Worm (Caenorhabditis elegans) whole organism, dauer: ENCODE measurements around the gene slc-25A32.

Experiments
- unc-62 ChIP-seq: sonication (generic microtip); optimal IDR thresholded peaks from 2 replicates; lab custom pipeline; 2017; ENCODE audit warnings: missing biosample characterization, missing genetic modification reagents, missing genetic modification characterization

The slc-25A32 gene

DNA sequence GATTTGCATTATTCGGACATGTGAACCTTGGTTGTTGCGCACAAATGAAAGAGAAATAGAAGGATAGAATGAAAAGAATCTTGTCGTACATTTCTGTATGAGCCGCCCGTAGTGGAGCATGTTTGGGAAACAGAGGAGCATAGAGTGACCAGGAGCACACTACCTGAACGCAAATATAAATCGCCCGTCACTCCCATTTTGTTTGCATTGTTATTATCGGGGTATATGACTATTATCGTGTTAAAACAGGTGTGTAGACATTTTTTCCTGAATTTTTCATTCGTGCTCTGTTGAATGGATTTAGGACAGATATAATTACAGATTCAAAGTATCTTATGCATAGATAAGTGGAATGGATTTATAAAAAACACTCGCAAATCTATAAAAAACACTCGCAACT lies 6.7 kb upstream of the slc-25A32 start, which contains the start of gene K01C8.2:
Gene K01C8.2 (minus strand): TSS at position 101 of the 400 bp plus-strand sequence.
- TF ChIP-seq unc-62, result no peak

DNA sequence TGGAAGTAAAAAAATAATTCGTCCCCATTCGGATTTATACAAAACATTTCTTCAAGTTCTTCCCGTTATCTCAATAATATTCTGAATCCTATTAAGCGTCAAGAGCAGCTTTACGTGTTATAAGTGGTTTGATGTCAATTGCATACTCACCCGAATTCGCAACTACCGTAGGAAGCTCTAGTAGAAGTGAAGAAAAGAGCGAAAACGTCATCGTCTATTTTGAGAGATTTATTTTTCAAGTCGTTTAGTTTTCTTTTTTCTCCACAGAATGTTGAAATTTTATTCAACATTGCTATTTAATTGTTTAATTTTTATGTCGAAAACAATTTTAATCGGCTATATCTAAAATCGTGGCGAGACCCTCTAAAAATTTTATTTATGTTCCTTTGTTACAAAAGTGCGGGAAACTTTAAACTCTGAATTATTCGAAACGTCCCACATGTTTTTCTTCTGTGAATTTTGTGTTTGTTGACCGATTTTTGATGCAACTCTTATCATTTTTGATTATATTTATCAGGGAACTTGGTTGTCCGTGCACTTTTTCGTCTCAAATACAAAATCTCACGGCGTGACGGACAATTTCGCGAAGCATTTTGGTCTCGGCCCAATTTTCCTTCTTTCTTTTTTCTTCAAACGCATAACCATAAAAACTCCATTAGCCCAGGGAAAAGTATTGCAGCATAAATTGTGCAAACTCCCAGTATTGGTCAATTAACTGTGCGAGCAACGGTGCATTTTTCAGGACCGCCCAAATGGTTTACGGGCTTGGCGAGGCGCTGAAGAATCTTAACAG lies 6.0 kb upstream of the slc-25A32 start, which contains the start of gene tdc-1:
Gene tdc-1 (plus strand): TSS at position 743 of the 793 bp plus-strand sequence.
- TF ChIP-seq unc-62, result no peak

DNA sequence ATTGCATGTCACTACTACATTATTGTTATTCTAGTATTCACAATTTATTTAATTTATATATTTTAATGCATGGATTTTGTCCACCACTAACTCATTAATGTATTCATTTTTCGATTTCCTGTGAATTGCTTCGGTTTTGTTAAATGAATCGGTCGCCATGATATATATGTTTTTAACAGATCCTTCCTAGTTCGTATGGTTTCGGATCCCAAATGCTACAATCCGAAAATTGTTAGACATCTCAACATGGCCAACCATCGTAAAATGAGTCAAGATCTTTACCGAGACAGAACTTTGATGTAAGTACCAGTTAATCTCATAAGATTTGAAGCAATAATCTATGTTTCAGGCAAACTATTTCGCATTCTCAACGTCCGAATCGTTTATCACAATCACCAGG lies 3.0 kb upstream of the slc-25A32 start:
- TF ChIP-seq unc-62, result no peak

DNA sequence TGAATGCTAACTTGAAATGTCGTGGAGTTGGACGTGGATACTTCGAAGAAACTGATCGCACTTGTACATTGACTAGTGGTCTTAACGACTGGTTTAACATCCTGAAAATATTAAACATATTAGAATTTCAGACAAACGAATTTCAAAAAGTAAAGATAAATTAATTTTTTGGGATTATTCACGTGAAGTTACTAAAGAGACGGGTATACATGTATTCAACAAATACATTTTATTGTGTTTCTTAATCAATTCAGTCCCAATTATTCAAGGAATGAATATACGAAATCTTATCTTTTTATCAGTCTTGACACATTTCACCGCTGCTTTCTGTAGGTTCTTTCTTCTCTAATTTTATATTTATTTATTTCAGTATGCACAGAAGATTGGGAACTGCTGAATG lies 2.3 kb downstream of the slc-25A32 start, which contains the start of the genes mrpl-10 and clec-142:
Gene mrpl-10 (minus strand): TSS at position 101 of the 400 bp plus-strand sequence.
Gene clec-142 (plus strand): TSS at position 264 of the 400 bp plus-strand sequence.
- TF ChIP-seq unc-62, result no peak

DNA sequence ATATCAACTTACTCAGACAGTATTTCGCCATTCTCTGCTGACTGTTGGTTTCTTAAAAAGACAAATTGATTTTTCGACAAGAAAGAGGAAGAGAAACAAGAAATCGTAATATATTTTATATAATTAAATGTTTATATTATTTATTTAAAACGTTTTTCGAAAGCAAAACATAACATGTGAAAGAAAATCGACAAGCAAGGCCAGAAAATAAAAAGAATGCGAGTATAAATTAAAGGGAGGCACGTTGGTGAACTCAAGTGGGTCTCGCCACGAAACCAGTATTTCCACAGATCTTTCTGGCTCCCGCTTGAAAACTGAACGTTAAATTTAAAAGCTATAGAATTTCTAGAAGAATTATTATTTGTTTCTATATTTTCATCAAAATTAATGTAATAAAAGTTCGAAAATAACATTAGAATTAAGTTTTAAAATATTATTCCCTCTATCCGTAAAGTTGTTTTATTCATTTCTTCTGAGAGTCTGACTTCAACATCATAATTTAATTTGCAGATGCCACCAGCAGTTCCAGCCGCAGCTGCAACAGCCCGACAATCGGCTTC lies 7.1 kb downstream of the slc-25A32 start, which contains the start of the genes nst-1 and cct-4:
Gene nst-1 (minus strand): TSS at position 51 of the 560 bp plus-strand sequence.
Gene cct-4 (plus strand): TSS at position 510 of the 560 bp plus-strand sequence.
- TF ChIP-seq unc-62, result no peak

DNA sequence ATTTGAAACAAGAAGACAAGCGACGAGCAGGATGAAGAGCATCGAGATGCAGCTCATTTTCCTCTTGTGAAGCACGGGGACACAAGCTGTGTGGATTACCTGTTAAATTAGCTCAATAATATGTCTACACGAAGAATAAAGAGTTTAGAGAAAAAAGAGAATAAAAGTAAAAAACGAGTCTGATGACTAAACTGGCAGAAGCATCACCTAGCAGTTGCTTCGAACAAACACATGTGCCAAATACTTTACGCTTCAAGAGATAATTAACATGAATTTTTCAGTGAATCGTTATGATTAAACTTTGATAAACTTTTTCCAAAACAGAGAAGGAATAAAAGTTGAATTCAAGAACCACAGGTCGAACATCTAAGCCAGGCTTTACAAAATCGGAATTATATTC lies 19.2 kb downstream of the slc-25A32 start, which contains the start of gene nlp-55:
Gene nlp-55 (minus strand): TSS at position 101 of the 400 bp plus-strand sequence.
- TF ChIP-seq unc-62, result no peak

DNA sequence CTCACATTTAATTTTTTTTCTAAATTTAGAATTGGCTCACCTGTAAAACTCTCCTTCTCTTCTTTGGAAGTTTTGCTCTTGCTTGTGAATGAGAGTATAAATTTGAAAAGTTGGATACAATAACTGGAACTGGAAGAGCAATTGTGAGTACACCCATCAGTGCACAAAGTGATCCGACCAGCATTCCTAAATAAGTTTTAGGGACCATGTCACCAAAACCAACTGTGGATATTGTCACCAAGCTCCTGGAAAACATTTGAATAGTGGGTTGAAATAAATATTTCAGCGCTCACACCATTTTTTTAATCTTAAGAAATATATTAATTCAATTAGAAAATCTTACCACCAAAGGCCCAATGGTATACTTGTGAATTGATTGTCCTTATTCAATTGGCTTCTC lies 32.2 kb downstream of the slc-25A32 start:
- no peak for TF ChIP-seq unc-62

DNA sequence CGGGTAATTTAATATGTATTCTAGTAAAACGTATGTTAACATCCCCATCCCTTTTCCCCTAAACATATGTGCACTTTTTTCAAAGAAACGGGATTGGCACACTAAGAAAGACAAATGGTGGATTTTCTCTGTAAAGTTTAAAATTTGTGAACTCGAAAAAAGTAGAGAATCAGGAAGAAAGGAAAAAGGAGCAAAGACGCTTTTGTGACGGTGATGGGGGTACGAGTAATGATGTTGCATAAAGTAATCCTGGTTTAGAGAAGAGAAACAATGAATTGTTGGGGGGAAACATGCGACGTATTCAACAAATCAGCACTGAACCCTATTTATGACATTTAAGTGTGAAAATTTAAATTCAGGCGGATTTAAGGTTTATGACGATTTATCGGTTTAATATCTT lies 35.4 kb downstream of the slc-25A32 start:
- no peak for TF ChIP-seq unc-62

DNA sequence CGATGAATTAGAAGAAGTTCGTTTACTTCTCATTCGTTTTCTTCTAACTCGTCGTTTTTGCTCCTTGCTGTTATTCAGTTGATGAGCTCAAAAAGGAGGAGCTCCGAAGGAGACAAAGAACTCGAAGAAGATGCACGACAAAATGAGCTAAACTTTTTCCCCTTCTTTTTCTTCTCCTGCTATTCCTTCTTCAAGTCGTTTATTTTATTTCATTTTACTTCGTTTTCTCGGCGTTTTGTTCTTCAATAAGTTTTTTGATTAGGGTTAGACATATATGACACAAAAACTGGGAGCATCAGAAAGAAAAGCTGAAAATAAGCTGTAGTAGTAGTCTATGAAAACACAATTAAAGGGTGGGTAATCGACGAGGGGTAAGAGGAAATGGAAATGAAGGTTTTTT lies 35.9 kb downstream of the slc-25A32 start:
- no peak for TF ChIP-seq unc-62

DNA sequence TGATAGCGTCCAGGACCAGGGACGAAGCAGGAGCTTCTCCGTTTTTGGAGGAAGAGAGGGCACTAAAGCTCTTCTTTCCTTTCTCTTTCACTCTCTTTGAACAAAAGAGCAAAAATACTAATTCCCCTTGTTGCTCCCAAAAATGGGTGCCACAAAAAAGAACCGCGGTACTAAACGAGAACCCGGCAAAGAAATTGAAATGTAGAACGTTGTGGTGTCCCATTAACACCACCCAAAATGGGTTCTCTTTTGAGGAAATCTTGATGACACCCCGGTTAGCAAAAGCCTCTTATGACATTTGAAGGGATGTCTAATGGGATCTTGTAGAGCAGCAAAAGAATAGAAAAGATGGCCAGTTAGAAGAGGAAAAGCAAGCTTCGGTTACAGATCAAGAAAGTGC lies 38.7 kb downstream of the slc-25A32 start:
- no peak for TF ChIP-seq unc-62

DNA sequence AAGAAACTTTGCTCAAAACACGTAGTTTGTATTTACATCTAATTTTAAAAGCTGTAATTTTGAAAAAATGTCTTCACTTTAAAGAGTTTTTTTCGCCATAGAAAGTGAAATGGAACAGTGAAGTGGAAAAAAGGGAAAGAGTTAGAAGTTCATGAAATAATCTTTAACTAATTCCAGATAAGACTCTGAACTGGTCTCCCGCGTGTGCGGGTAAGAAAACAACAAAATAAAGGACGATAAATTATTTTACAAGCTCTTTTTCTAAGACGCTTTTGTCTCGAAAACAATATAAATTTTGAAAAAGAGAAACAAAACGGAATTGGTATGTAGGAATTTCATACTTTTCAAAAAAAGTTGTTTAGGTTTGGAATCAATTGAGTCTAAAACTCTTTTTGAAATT lies 40.6 kb downstream of the slc-25A32 start:
- no peak for TF ChIP-seq unc-62

DNA sequence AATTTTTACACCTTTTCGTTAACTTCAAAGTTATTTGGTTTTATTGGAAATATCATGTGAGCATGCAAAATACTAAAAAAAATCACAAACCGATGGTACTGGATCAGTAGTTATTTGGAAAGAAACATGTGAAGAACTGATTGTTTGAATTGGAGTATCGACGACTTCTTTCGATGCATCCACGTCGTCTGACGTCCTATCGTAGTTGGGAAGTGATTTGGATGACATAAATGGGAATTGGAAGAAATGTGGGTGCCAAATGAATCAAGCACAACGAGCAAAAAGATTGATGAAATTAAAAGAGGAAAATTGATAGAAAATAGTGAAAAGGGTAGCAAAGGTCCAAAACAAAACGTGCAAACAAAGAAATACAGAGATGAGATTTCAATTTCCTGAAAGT lies 45.1 kb downstream of the slc-25A32 start, which contains the start of gene shw-1:
Gene shw-1 (minus strand): TSS at position 228 of the 400 bp plus-strand sequence.
- no peak for TF ChIP-seq unc-62

DNA sequence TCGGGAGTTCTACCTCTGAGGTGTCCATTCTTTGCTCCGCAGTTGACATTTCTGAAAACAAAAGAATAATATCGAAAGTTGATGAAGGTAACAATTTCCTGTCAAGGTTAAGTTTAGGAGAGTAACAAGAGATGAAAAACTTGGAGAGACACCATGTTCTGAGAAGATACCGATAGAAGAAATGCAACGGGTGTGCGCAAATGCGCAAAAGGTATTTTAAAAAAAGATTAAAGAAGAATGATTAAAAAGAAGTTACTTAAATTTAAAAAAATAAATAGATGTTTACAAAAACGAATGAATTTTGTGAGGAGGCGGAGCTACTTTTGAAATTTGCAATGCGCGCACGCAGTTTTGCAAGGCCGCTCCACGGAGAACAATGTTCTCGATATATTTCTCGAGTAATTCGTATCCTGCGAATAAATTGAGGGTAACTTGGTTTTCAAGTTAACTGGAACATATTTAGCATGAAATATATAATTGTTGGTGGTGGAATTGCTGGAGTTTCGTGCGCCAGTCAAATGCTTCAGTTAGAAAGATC lies 49.0 kb downstream of the slc-25A32 start, which contains the start of the genes ran-3 and C26D10.3:
Gene ran-3 (minus strand): TSS at position 51 of the 538 bp plus-strand sequence.
Gene C26D10.3 (plus strand): TSS at position 385 of the 538 bp plus-strand sequence.
- TF ChIP-seq unc-62, result no peak

DNA sequence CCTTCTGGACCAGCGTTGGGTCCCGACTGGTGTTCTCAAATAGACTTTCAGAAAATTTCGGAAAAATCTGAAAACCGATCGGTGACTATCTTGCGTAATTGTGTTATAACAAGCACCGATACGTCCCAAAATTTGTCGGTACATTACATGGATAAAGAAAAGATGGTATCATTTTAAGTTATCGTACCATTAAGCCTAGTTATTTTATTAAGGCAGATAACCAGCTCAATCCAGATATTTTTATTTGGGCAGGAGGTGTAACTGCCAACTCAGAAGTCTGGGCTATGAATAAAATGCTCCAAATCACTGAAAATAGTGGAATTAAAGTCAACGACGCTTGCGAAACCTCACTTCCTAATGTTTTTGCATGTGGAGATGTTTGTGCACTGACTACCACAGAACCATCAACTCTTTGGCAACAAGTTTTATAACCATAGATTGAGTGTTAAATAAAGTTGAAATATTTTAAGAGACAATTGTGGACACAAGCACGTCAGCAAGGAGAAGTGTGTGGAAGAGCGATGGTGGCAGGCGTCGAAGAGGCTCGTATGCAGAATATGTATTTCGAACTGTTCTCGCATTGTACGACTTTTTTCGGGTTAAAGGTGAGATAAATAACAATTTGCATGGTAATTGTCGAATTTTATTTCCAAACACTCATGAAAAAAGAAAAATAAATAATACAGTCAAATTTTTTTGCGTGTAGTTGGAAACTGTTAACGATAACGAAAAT lies 50.3 kb downstream of the slc-25A32 start:
- no peak for TF ChIP-seq unc-62
